Fruit fly (Drosophila melanogaster) whole organism, embryonic: ENCODE measurements around the gene Ldaf1.

Experiments used
- CG12104 ChIP-seq: fragments of 200-800 bp; sonication (Bioruptor generic); optimal IDR thresholded peaks from 3 replicates; lab custom pipeline; 2016; ENCODE audit warnings: missing biosample characterization, missing genetic modification characterization
- CG12236 ChIP-seq: fragments of 200-800 bp; sonication (Bioruptor generic); optimal IDR thresholded peaks from 2 replicates; lab custom pipeline; 2016; ENCODE audit warnings: missing biosample characterization, missing genetic modification characterization
- CG12299 ChIP-seq: fragments of 200-800 bp; sonication (Bioruptor generic); optimal IDR thresholded peaks from 2 replicates; lab custom pipeline; 2018; ENCODE audit warnings: missing biosample characterization, mild to moderate bottlenecking, missing genetic modification characterization
- CG12744 ChIP-seq: fragments of 200-800 bp; sonication (Bioruptor generic); optimal IDR thresholded peaks from 2 replicates; lab custom pipeline; 2016; ENCODE audit warnings: missing biosample characterization, missing genetic modification characterization
- CG14667 ChIP-seq: fragments of 200-800 bp; sonication (Bioruptor generic); IDR thresholded peaks from 2 replicates; pipeline ENCODE4 v1.3.6; 2022; ENCODE audit warnings: missing biosample characterization, missing genetic modification characterization
- CG15269 ChIP-seq: fragments of 200-800 bp; sonication (Bioruptor generic); optimal IDR thresholded peaks from 2 replicates; lab custom pipeline; 2018; ENCODE audit warnings: missing biosample characterization, mild to moderate bottlenecking, missing genetic modification characterization, moderate library complexity
- CG16779 ChIP-seq: fragments of 200-800 bp; sonication (Bioruptor generic); IDR thresholded peaks from 2 replicates; pipeline ENCODE4 v1.3.6; 2022; ENCODE audit warnings: missing biosample characterization, missing genetic modification characterization
- CG16813 ChIP-seq: fragments of 200-800 bp; sonication (Bioruptor generic); IDR thresholded peaks from 3 replicates; pipeline ENCODE4 v1.3.6; 2022; ENCODE audit warnings: missing biosample characterization, missing genetic modification characterization; ENCODE audit not compliant: partially characterized antibody
- CG17359 ChIP-seq: fragments of 200-800 bp; sonication (Bioruptor generic); optimal IDR thresholded peaks from 3 replicates; lab custom pipeline; 2018; ENCODE audit warnings: missing biosample characterization, mild to moderate bottlenecking, missing genetic modification characterization, moderate library complexity
- CG2202 ChIP-seq: fragments of 200-800 bp; sonication (Bioruptor generic); optimal IDR thresholded peaks from 2 replicates; lab custom pipeline; 2018; ENCODE audit warnings: missing biosample characterization, mild to moderate bottlenecking, missing genetic modification characterization
- CG2712 ChIP-seq: fragments of 200-800 bp; optimal IDR thresholded peaks from 3 replicates; lab custom pipeline; 2019; ENCODE audit warnings: missing biosample characterization, mild to moderate bottlenecking, missing genetic modification characterization, moderate library complexity
- CG30431 ChIP-seq: fragments of 200-800 bp; sonication (Bioruptor generic); optimal IDR thresholded peaks from 2 replicates; lab custom pipeline; 2017; ENCODE audit warnings: missing biosample characterization, missing genetic modification characterization
- CG3726 ChIP-seq: fragments of 200-800 bp; sonication (Bioruptor generic); IDR thresholded peaks from 3 replicates; pipeline ENCODE4, ENCODE4 v1.3.6; 2022; ENCODE audit warnings: missing biosample characterization, missing genetic modification characterization
- CG5245 ChIP-seq: fragments of 200-800 bp; sonication (Bioruptor generic); optimal IDR thresholded peaks from 3 replicates; lab custom pipeline; 2016; ENCODE audit warnings: missing biosample characterization, missing genetic modification characterization
- CG7786 ChIP-seq: fragments of 200-800 bp; sonication (Bioruptor generic); optimal IDR thresholded peaks from 2 replicates; lab custom pipeline; 2016; ENCODE audit warnings: missing biosample characterization, missing genetic modification characterization
- CG7839 ChIP-seq: fragments of 200-800 bp; sonication (Bioruptor generic); optimal IDR thresholded peaks from 3 replicates; lab custom pipeline; 2018; ENCODE audit warnings: missing biosample characterization, mild to moderate bottlenecking, missing genetic modification characterization, moderate library complexity
- CG8359 ChIP-seq: fragments of 200-800 bp; sonication (Bioruptor generic); optimal IDR thresholded peaks from 2 replicates; lab custom pipeline; 2017; ENCODE audit warnings: missing biosample characterization, mild to moderate bottlenecking, missing genetic modification characterization, borderline replicate concordance
- CG9797 ChIP-seq: fragments of 200-800 bp; sonication (Bioruptor generic); optimal IDR thresholded peaks from 3 replicates; lab custom pipeline; 2018; ENCODE audit warnings: missing biosample characterization, mild to moderate bottlenecking, missing genetic modification characterization
- Chrac-16 ChIP-seq: fragments of 200-800 bp; sonication (Bioruptor generic); optimal IDR thresholded peaks from 3 replicates; lab custom pipeline; 2016; ENCODE audit warnings: missing biosample characterization, missing genetic modification characterization
- Dll ChIP-seq: fragments of 200-800 bp; sonication (Bioruptor generic); IDR thresholded peaks from 4 replicates; pipeline ENCODE4 v1.3.6; 2022; ENCODE audit warnings: missing biosample characterization, missing genetic modification characterization; ENCODE audit not compliant: partially characterized antibody
- Hmx ChIP-seq: fragments of 200-800 bp; sonication (Bioruptor generic); optimal IDR thresholded peaks from 2 replicates; lab custom pipeline; 2016; ENCODE audit warnings: missing biosample characterization, missing genetic modification characterization
- Med ChIP-seq: fragments of 200-800 bp; sonication (Bioruptor generic); peaks from one replicate; lab custom pipeline; 2016; ENCODE audit warnings: missing biosample characterization, missing genetic modification characterization, mild to moderate bottlenecking, inconsistent platforms, moderate library complexity
- Meics ChIP-seq: fragments of 200-800 bp; sonication (Bioruptor generic); optimal IDR thresholded peaks from 2 replicates; lab custom pipeline; 2017; ENCODE audit warnings: missing biosample characterization, mild to moderate bottlenecking, missing genetic modification characterization
- NC2β ChIP-seq: fragments of 200-800 bp; sonication (Bioruptor generic); optimal IDR thresholded peaks from 2 replicates; lab custom pipeline; 2016; ENCODE audit warnings: missing biosample characterization, missing genetic modification characterization
- Opbp ChIP-seq: fragments of 200-800 bp; sonication (Bioruptor generic); IDR thresholded peaks from 3 replicates; pipeline ENCODE4 v1.3.6; 2022; ENCODE audit warnings: missing biosample characterization, missing genetic modification characterization; ENCODE audit not compliant: partially characterized antibody
- Rx ChIP-seq: fragments of 200-800 bp; sonication (Bioruptor generic); IDR thresholded peaks from 2 replicates; pipeline ENCODE4 v1.3.6; 2022; ENCODE audit warnings: missing biosample characterization, missing genetic modification characterization
- Six4 ChIP-seq: fragments of 200-800 bp; sonication (Bioruptor generic); optimal IDR thresholded peaks from 2 replicates; lab custom pipeline; 2016; ENCODE audit warnings: missing biosample characterization, missing genetic modification characterization
- Sry-δ ChIP-seq: fragments of 200-800 bp; sonication (Bioruptor generic); optimal IDR thresholded peaks from 2 replicates; lab custom pipeline; 2016; ENCODE audit warnings: missing biosample characterization, missing genetic modification characterization
- Trl ChIP-seq, 3 experiments: fragments of >200 bp in 2 of 3; fragments of 200-800 bp in 1 of 3; sonication (Bioruptor generic) in 1 of 3; optimal IDR thresholded peaks; 2 replicates in 1 of 3; 3 replicates in 2 of 3; lab custom pipeline; 2016 to 2017; ENCODE audit warnings: missing biosample characterization in 1 of 3, missing genetic modification characterization in 1 of 3
- bab2 ChIP-seq: fragments of 200-800 bp; sonication (Bioruptor generic); optimal IDR thresholded peaks from 2 replicates; lab custom pipeline; 2016; ENCODE audit warnings: missing biosample characterization, missing genetic modification characterization
- bowl ChIP-seq: fragments of 200-800 bp; sonication (Bioruptor generic); IDR thresholded peaks from 2 replicates; pipeline ENCODE4 v1.3.6; 2022; ENCODE audit warnings: missing biosample characterization, missing genetic modification characterization
- ems ChIP-seq: fragments of 200-800 bp; sonication (Bioruptor generic); optimal IDR thresholded peaks from 3 replicates; lab custom pipeline; 2016; ENCODE audit warnings: missing biosample characterization, missing genetic modification characterization
- fru ChIP-seq: fragments of >200 bp; optimal IDR thresholded peaks from 2 replicates; lab custom pipeline; 2017
- gcm ChIP-seq: fragments of 200-800 bp; sonication (Bioruptor generic); optimal IDR thresholded peaks from 2 replicates; lab custom pipeline; 2019; ENCODE audit warnings: missing biosample characterization, mild to moderate bottlenecking, missing genetic modification characterization, moderate library complexity
- gcm2 ChIP-seq: fragments of 200-800 bp; sonication (Bioruptor generic); optimal IDR thresholded peaks from 2 replicates; lab custom pipeline; 2016; ENCODE audit warnings: missing biosample characterization, missing genetic modification characterization
- hbn ChIP-seq: fragments of 200-800 bp; sonication (Bioruptor generic); IDR thresholded peaks from 2 replicates; pipeline ENCODE4 v1.3.6; 2022; ENCODE audit warnings: missing biosample characterization, missing genetic modification characterization; ENCODE audit not compliant: partially characterized antibody
- kni ChIP-seq: fragments of 200-800 bp; sonication (Bioruptor generic); optimal IDR thresholded peaks from 3 replicates; lab custom pipeline; 2017; ENCODE audit warnings: mild to moderate bottlenecking, missing biosample characterization, missing genetic modification reagents, missing genetic modification characterization
- lov ChIP-seq, 2 experiments: fragments of 200-800 bp in 1 of 2; fragments of >200 bp in 1 of 2; sonication (Bioruptor generic) in 1 of 2; IDR thresholded peaks in 1 of 2; optimal IDR thresholded peaks in 1 of 2; 2 replicates in 1 of 2; 3 replicates in 1 of 2; pipeline versions ENCODE4 v1.3.6 to Lab custom; 2017 to 2022; ENCODE audit warnings: missing biosample characterization in 1 of 2, missing genetic modification characterization in 1 of 2
- oc ChIP-seq: fragments of 200-800 bp; sonication (Bioruptor generic); optimal IDR thresholded peaks from 2 replicates; lab custom pipeline; 2018; ENCODE audit warnings: missing biosample characterization, mild to moderate bottlenecking, missing genetic modification characterization, moderate library complexity
- pb ChIP-seq: fragments of 200-800 bp; sonication (Bioruptor generic); optimal IDR thresholded peaks from 3 replicates; lab custom pipeline; 2016; ENCODE audit warnings: missing biosample characterization, missing genetic modification characterization
- pho ChIP-seq: fragments of 200-800 bp; sonication (Bioruptor generic); optimal IDR thresholded peaks from 2 replicates; lab custom pipeline; 2016; ENCODE audit warnings: missing biosample characterization, missing genetic modification characterization
- scrt ChIP-seq: fragments of 200-800 bp; sonication (Bioruptor generic); optimal IDR thresholded peaks from 2 replicates; lab custom pipeline; 2018; ENCODE audit warnings: missing biosample characterization, mild to moderate bottlenecking, missing genetic modification characterization, moderate library complexity
- sima ChIP-seq: fragments of 200-800 bp; sonication (Bioruptor generic); optimal IDR thresholded peaks from 2 replicates; lab custom pipeline; 2016; ENCODE audit warnings: missing biosample characterization, missing genetic modification characterization
- stwl ChIP-seq: fragments of 200-800 bp; sonication (Bioruptor generic); optimal IDR thresholded peaks from 3 replicates; lab custom pipeline; 2018; ENCODE audit warnings: missing biosample characterization, mild to moderate bottlenecking, missing genetic modification characterization, moderate library complexity
- tap ChIP-seq: fragments of 200-800 bp; optimal IDR thresholded peaks from 3 replicates; lab custom pipeline; 2019; ENCODE audit warnings: missing biosample characterization, mild to moderate bottlenecking, missing genetic modification characterization, moderate library complexity
- tll ChIP-seq, 2 experiments: fragments of 200-800 bp in 1 of 2; fragments of >200 bp in 1 of 2; sonication (Bioruptor generic) in 1 of 2; optimal IDR thresholded peaks; 2 replicates each; lab custom pipeline; 2017 to 2019; ENCODE audit warnings: missing biosample characterization in 2 of 2, missing genetic modification characterization in 2 of 2, mild to moderate bottlenecking in 1 of 2, moderate library complexity in 1 of 2
- trh ChIP-seq: fragments of 200-800 bp; sonication (Bioruptor generic); optimal IDR thresholded peaks from 2 replicates; lab custom pipeline; 2016; ENCODE audit warnings: missing biosample characterization, missing genetic modification characterization
- vnd ChIP-seq: fragments of 200-800 bp; sonication (Bioruptor generic); IDR thresholded peaks from 3 replicates; pipeline ENCODE4 v1.3.6; 2022; ENCODE audit warnings: missing biosample characterization, missing genetic modification characterization; ENCODE audit not compliant: partially characterized antibody
- wek ChIP-seq: fragments of 200-800 bp; sonication (Bioruptor generic); optimal IDR thresholded peaks from 3 replicates; lab custom pipeline; 2018; ENCODE audit warnings: missing biosample characterization, mild to moderate bottlenecking, missing genetic modification characterization, moderate library complexity
- zen ChIP-seq: fragments of 200-800 bp; sonication (Bioruptor generic); optimal IDR thresholded peaks from 3 replicates; lab custom pipeline; 2018; ENCODE audit warnings: missing biosample characterization, mild to moderate bottlenecking, missing genetic modification characterization, moderate library complexity

Ldaf1 gene

DNA sequence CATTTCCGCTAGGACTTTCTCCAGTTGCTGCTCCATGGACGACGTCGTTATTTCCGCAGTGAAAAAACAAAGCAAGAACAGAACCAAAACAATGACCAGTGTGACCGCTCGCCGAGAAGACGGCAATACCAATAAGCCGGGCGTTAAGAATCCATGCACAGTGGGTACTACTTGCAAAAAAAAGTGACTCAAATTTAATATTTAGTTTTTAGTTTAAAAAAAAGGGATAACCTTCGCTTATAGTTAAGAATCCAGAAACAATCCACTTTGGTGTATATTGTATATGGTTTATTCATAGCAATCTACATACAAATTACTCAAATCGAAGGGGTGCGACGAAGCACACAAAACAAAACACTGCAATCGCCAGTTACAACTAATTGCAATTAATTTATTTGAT lies 42.8 kb downstream of the Ldaf1 start, which contains the start of gene Lamtor5 (continued):
- TF ChIP-seq CG15269 (tag; lab: Kevin White, UChicago): peak; percentile 45
- peak; percentile 14 for TF ChIP-seq Sry-δ (GFP tag; lab: Kevin White, UChicago)
- TF ChIP-seq sima: no peak
- no peak for TF ChIP-seq lov (optimal IDR thresholded peaks at IDR 0.05; lab: Kevin White, UChicago)
- no peak for TF ChIP-seq lov (GFP tag; IDR thresholded peaks at IDR 0.05; lab: Robert Waterston, UW)
- no peak for TF ChIP-seq CG5245
- TF ChIP-seq Hmx (GFP tag; lab: Kevin White, UChicago): no peak
- TF ChIP-seq CG7786: no peak
- peak; percentile 53 for TF ChIP-seq CG9797 (GFP tag; lab: Kevin White, UChicago)
- no peak for TF ChIP-seq CG12299 (tag; lab: Kevin White, UChicago)
- TF ChIP-seq CG16779: peak; percentile 28; the same call in 1 of the 2 replicates
- TF ChIP-seq scrt (GFP tag; lab: Kevin White, UChicago): no peak
- no peak for TF ChIP-seq wek
- TF ChIP-seq Rx (GFP tag; lab: Robert Waterston, UW): no peak
- no peak for TF ChIP-seq hbn (GFP tag; lab: Robert Waterston, UW)
- peak; percentile 24 for TF ChIP-seq stwl (tag; lab: Kevin White, UChicago)
- no peak for TF ChIP-seq Dll (GFP tag; lab: Robert Waterston, UW)
- no peak for TF ChIP-seq kni (GFP tag; lab: Kevin White, UChicago)
- no peak for TF ChIP-seq tll (GFP tag; optimal IDR thresholded peaks at IDR 0.05; lab: Kevin White, UChicago)
- peak; percentile 46 for TF ChIP-seq ems
- TF ChIP-seq CG12744 (GFP tag; lab: Kevin White, UChicago): peak; percentile 24
- TF ChIP-seq gcm (GFP tag; lab: Kevin White, UChicago): no peak
- TF ChIP-seq CG12104 (GFP tag; lab: Kevin White, UChicago): no peak
- TF ChIP-seq CG8359: no peak
- TF ChIP-seq bab2 (GFP tag; lab: Kevin White, UChicago): peak; percentile 35
- no peak for TF ChIP-seq Trl (optimal IDR thresholded peaks at IDR 0.05; lab: Kevin White, UChicago)
- no peak for TF ChIP-seq Trl (GFP tag; optimal IDR thresholded peaks at IDR 0.05; lab: Kevin White, UChicago)
- TF ChIP-seq CG2712 (tag; lab: Kevin White, UChicago): peak; percentile 58
- TF ChIP-seq CG16813 (GFP tag; lab: Robert Waterston, UW): no peak
- TF ChIP-seq CG2202: no peak
- TF ChIP-seq oc (tag; lab: Kevin White, UChicago): peak; percentile 49
- no peak for TF ChIP-seq CG12236 (GFP tag; lab: Kevin White, UChicago)
- peak; percentile 9 for TF ChIP-seq pho (GFP tag; lab: Kevin White, UChicago)
- TF ChIP-seq CG17359 (tag; lab: Kevin White, UChicago): peak; percentile 44
- no peak for TF ChIP-seq vnd (GFP tag; lab: Robert Waterston, UW)
- TF ChIP-seq Med (GFP tag; lab: Kevin White, UChicago): peak; percentile 92
- peak; percentile 56 for TF ChIP-seq CG7839 (tag; lab: Kevin White, UChicago)
- no peak for TF ChIP-seq bowl (GFP tag; lab: Robert Waterston, UW)
- TF ChIP-seq pb: no peak
- peak; percentile 25 for TF ChIP-seq Chrac-16 (GFP tag; lab: Kevin White, UChicago)
- no peak for TF ChIP-seq CG3726 (GFP tag; lab: Robert Waterston, UW)
- no peak for TF ChIP-seq Six4 (GFP tag; lab: Kevin White, UChicago)
- peak; percentile 54 for TF ChIP-seq Meics (GFP tag; lab: Kevin White, UChicago)
- TF ChIP-seq NC2β (GFP tag; lab: Kevin White, UChicago): peak; percentile 1
- TF ChIP-seq zen (tag; lab: Kevin White, UChicago): no peak
- no peak for TF ChIP-seq trh (GFP tag; lab: Kevin White, UChicago)
- no peak for TF ChIP-seq gcm2 (GFP tag; lab: Kevin White, UChicago)
- TF ChIP-seq Opbp (GFP tag; lab: Robert Waterston, UW): no peak
- no peak for TF ChIP-seq CG14667 (GFP tag; lab: Robert Waterston, UW)
- no peak for TF ChIP-seq tap (tag; lab: Kevin White, UChicago)
- TF ChIP-seq fru (lab: Kevin White, UChicago): no peak
- TF ChIP-seq CG30431 (GFP tag; lab: Kevin White, UChicago): no peak
